Worm (Caenorhabditis elegans) whole organism, L3 larva: ENCODE results near the gene hmg-5.
A peak's percentile ranks its signal among the peaks of the same experiment; 100 is the strongest.

Source experiments
- R02D3.7 ChIP-seq: fragments of 150-350 bp; optimal IDR thresholded peaks from 2 replicates; lab custom pipeline; 2014; ENCODE audit warnings: missing biosample characterization, missing genetic modification characterization
- aly-2 ChIP-seq: fragments of 150-350 bp; optimal IDR thresholded peaks from 2 replicates; lab custom pipeline; 2014; ENCODE audit warnings: missing biosample characterization, missing genetic modification characterization
- ceh-16 ChIP-seq: sonication (generic microtip); optimal IDR thresholded peaks from 2 replicates; lab custom pipeline; 2017; ENCODE audit warnings: missing biosample characterization, missing genetic modification characterization
- ceh-28 ChIP-seq: fragments of 150-350 bp; optimal IDR thresholded peaks from 2 replicates; lab custom pipeline; 2014; ENCODE audit warnings: missing biosample characterization, missing genetic modification reagents, missing genetic modification characterization
- ceh-9 ChIP-seq: sonication (generic microtip); optimal IDR thresholded peaks from 2 replicates; lab custom pipeline; 2018; ENCODE audit warnings: missing biosample characterization, missing genetic modification characterization
- daf-12 ChIP-seq: fragments of 150-350 bp; optimal IDR thresholded peaks from 2 replicates; lab custom pipeline; 2014; ENCODE audit warnings: missing biosample characterization, missing genetic modification reagents, missing genetic modification characterization
- egl-27 ChIP-seq: sonication (generic microtip); optimal IDR thresholded peaks from 4 replicates; lab custom pipeline; 2017; ENCODE audit warnings: missing biosample characterization, missing genetic modification reagents, missing genetic modification characterization
- egl-5 ChIP-seq: fragments of 150-350 bp; optimal IDR thresholded peaks from 2 replicates; lab custom pipeline; 2017; ENCODE audit warnings: missing biosample characterization, missing genetic modification reagents, missing genetic modification characterization, inconsistent platforms
- elt-1 ChIP-seq: fragments of 150-350 bp; optimal IDR thresholded peaks from 2 replicates; lab custom pipeline; 2014; ENCODE audit warnings: missing biosample characterization, missing genetic modification characterization
- elt-2 ChIP-seq: sonication (generic microtip); optimal IDR thresholded peaks from 2 replicates; lab custom pipeline; 2016; ENCODE audit warnings: missing genetic modification reagents, mild to moderate bottlenecking, missing genetic modification characterization, missing compliant biosample characterization
- elt-3 ChIP-seq, 3 experiments: fragments of 150-350 bp in 1 of 3; sonication (generic microtip) in 2 of 3; optimal IDR thresholded peaks; 2 replicates in 2 of 3; 4 replicates in 1 of 3; lab custom pipeline; 2014 to 2017; ENCODE audit warnings: missing biosample characterization in 3 of 3, missing genetic modification characterization in 3 of 3
- eor-1 ChIP-seq, 2 experiments: fragments of 150-350 bp; optimal IDR thresholded peaks; 2 replicates each; lab custom pipeline; 2014 to 2018; ENCODE audit warnings: missing biosample characterization in 2 of 2, missing genetic modification characterization in 2 of 2
- fkh-10 ChIP-seq: sonication (generic microtip); optimal IDR thresholded peaks from 2 replicates; lab custom pipeline; 2017; ENCODE audit warnings: missing biosample characterization, missing genetic modification reagents, missing genetic modification characterization
- fos-1 ChIP-seq: fragments of 150-350 bp; optimal IDR thresholded peaks from 2 replicates; lab custom pipeline; 2014; ENCODE audit warnings: missing biosample characterization, missing genetic modification characterization
- hmg-11 ChIP-seq: sonication (generic microtip); optimal IDR thresholded peaks from 2 replicates; lab custom pipeline; 2016; ENCODE audit warnings: missing genetic modification characterization, missing compliant biosample characterization
- jun-1 ChIP-seq: fragments of 150-350 bp; optimal IDR thresholded peaks from 2 replicates; lab custom pipeline; 2014; ENCODE audit warnings: missing biosample characterization, missing genetic modification reagents, missing genetic modification characterization
- lin-15B ChIP-seq: fragments of 150-350 bp; optimal IDR thresholded peaks from 2 replicates; lab custom pipeline; 2014; ENCODE audit warnings: missing biosample characterization, missing genetic modification characterization
- lin-39 ChIP-seq: fragments of 150-350 bp; optimal IDR thresholded peaks from 2 replicates; lab custom pipeline; 2018; ENCODE audit warnings: missing biosample characterization, missing genetic modification reagents, missing genetic modification characterization
- mml-1 ChIP-seq: fragments of 150-350 bp; sonication (generic microtip); optimal IDR thresholded peaks from 3 replicates; lab custom pipeline; 2014; ENCODE audit warnings: missing biosample characterization, missing genetic modification characterization
- nfya-1 ChIP-seq: sonication (generic microtip); optimal IDR thresholded peaks from 2 replicates; lab custom pipeline; 2017; ENCODE audit warnings: missing genetic modification characterization, mild to moderate bottlenecking, missing compliant biosample characterization, antibody characterized with exemption, moderate library complexity; ENCODE audit not compliant: insufficient read depth
- nhr-11 ChIP-seq: fragments of 150-350 bp; optimal IDR thresholded peaks from 2 replicates; lab custom pipeline; 2014; ENCODE audit warnings: missing biosample characterization, missing genetic modification characterization
- nhr-12 ChIP-seq: fragments of 150-350 bp; optimal IDR thresholded peaks from 2 replicates; lab custom pipeline; 2014; ENCODE audit warnings: missing biosample characterization, missing genetic modification characterization
- nhr-23 ChIP-seq: fragments of 150-350 bp; optimal IDR thresholded peaks from 2 replicates; lab custom pipeline; 2014; ENCODE audit warnings: missing biosample characterization, missing genetic modification reagents, missing genetic modification characterization
- nhr-28 ChIP-seq: fragments of 150-350 bp; optimal IDR thresholded peaks from 2 replicates; lab custom pipeline; 2014; ENCODE audit warnings: missing biosample characterization, missing genetic modification characterization
- nhr-43 ChIP-seq: sonication (generic microtip); optimal IDR thresholded peaks from 2 replicates; lab custom pipeline; 2016; ENCODE audit warnings: mild to moderate bottlenecking, missing genetic modification characterization, missing compliant biosample characterization; ENCODE audit not compliant: poor library complexity, severe bottlenecking
- nhr-76 ChIP-seq: fragments of 150-350 bp; sonication (generic microtip); optimal IDR thresholded peaks from 5 replicates; lab custom pipeline; 2014; ENCODE audit warnings: missing biosample characterization, missing genetic modification characterization
- nhr-77 ChIP-seq: fragments of 150-350 bp; optimal IDR thresholded peaks from 2 replicates; lab custom pipeline; 2014; ENCODE audit warnings: missing biosample characterization, missing genetic modification characterization
- pha-4 ChIP-seq: fragments of 150-350 bp; optimal IDR thresholded peaks from 2 replicates; lab custom pipeline; 2014; ENCODE audit warnings: missing biosample characterization, missing genetic modification reagents, missing genetic modification characterization
- pqm-1 ChIP-seq: fragments of 150-350 bp; optimal IDR thresholded peaks from 2 replicates; lab custom pipeline; 2017; ENCODE audit warnings: missing biosample characterization, missing genetic modification characterization, inconsistent platforms
- sea-2 ChIP-seq: fragments of 150-350 bp; sonication (generic microtip); optimal IDR thresholded peaks from 4 replicates; lab custom pipeline; 2014; ENCODE audit warnings: missing biosample characterization, missing genetic modification reagents, missing genetic modification characterization
- skn-1 ChIP-seq: fragments of 150-350 bp; optimal IDR thresholded peaks from 2 replicates; lab custom pipeline; 2014; ENCODE audit warnings: missing biosample characterization, missing genetic modification characterization
- snpc-4 ChIP-seq: fragments of 150-350 bp; optimal IDR thresholded peaks from 2 replicates; lab custom pipeline; 2014; ENCODE audit warnings: missing biosample characterization, missing genetic modification characterization
- tbx-2 ChIP-seq: sonication (generic microtip); optimal IDR thresholded peaks from 2 replicates; lab custom pipeline; 2016; ENCODE audit warnings: mild to moderate bottlenecking, missing genetic modification characterization, missing compliant biosample characterization
- unc-39 ChIP-seq: sonication (generic microtip); optimal IDR thresholded peaks from 4 replicates; lab custom pipeline; 2017; ENCODE audit warnings: missing biosample characterization, missing genetic modification characterization
- unc-62 ChIP-seq: fragments of 150-350 bp; sonication (generic microtip); optimal IDR thresholded peaks from 4 replicates; lab custom pipeline; 2014; ENCODE audit warnings: missing biosample characterization, missing genetic modification reagents, missing genetic modification characterization
- ztf-4 ChIP-seq: fragments of 150-350 bp; optimal IDR thresholded peaks from 2 replicates; lab custom pipeline; 2014; ENCODE audit warnings: missing biosample characterization, missing genetic modification characterization

The hmg-5 gene

DNA sequence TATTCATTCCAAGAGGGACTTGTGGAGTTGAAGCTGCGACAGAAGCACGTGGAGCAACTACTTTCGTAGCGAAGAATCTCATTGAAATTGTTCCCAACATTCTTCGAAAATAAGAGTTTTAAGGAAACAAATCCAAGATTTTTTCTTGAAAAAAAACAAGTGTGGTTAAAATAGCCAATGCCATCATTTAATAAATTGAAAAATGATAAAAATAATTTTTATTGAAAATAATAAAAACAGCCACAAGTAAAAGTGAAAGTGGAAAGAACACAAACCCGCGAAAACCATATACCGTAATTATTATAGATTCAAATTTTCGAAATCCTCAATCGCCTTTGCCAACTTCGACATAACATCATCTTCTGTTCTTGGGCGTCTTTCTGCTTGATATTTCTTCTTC is at the start of gene hmg-5:
Gene hmg-5 (minus strand): TSS at position 101 of the 400 bp plus-strand sequence.
- TF ChIP-seq R02D3.7 (no peak), mml-1 (no peak), nhr-76 (no peak), egl-27 (tag; lab: Kevin White, UChicago) (no peak), elt-3 (tag; optimal IDR thresholded peaks at IDR 0.05; lab: Kevin White, UChicago) (no peak), egl-5 (tag; lab: Kevin White, UChicago) (no peak), ceh-16 (tag; lab: Kevin White, UChicago) (no peak), lin-39 (no peak), unc-62 (GFP tag; lab: Kevin White, UChicago) (no peak), nhr-77 (tag; lab: Kevin White, UChicago) (no peak)

DNA sequence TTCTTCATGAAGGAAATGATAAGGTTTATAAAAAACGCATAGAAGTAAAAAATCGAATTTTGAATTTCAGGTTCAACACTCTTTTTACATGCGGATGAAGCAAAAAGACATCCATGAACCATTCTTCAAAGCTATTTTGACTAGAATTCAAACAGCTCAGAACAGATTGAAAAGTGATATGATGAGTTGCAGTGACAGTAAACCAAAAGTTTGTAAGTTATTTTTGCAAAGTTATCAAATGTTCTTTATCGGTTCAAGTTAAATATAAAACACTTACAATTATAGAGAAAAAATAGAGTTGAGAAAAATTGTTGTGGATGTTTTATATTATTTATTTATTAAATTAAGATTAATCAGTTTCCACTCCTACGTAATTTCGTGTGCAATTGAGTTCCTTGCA is 46.4 kb upstream of the hmg-5 start:
- TF ChIP-seq snpc-4 (tag; lab: Kevin White, UChicago) (no peak), nhr-12 (tag; lab: Kevin White, UChicago) (no peak), pha-4 (tag; lab: Kevin White, UChicago) (no peak), hmg-11 (tag; lab: Kevin White, UChicago) (no peak), lin-15B (no peak)
- TF ChIP-seq, all 47 proteins: peak for 0

DNA sequence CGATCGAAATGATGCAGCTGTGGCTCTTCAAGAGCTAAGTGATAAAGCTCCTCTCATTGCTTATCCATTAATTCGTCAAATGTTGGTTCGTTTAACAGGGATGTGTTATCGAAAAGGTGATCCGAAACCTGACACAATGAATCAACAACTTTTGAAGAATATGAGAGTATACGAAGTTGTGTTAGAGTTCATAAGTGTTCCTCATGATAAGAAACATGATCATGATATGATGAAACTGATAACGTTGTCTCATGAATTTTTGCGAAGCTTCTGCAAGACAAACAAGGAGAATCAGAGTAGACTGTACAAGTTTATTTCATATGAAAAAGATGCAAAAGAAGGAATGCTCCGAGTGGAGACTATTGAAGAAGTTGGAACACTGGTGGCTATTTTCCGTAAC is 43.3 kb upstream of the hmg-5 start:
- peak; percentile 23 for TF ChIP-seq pqm-1
- no peak for TF ChIP-seq nhr-28 (tag; lab: Kevin White, UChicago)
- TF ChIP-seq ceh-28 (tag; lab: Kevin White, UChicago): no peak
- TF ChIP-seq daf-12 (tag; lab: Kevin White, UChicago): no peak
- no peak for TF ChIP-seq snpc-4 (tag; lab: Kevin White, UChicago)
- no peak for TF ChIP-seq skn-1
- TF ChIP-seq elt-2 (tag; lab: Kevin White, UChicago): peak; percentile 85
- TF ChIP-seq nfya-1: no peak
- TF ChIP-seq nhr-77 (tag; lab: Kevin White, UChicago): no peak
- TF ChIP-seq tbx-2 (tag; lab: Kevin White, UChicago): no peak
- TF ChIP-seq eor-1 (tag; optimal IDR thresholded peaks at IDR 0.05; lab: Kevin White, UChicago): no peak
- no peak for TF ChIP-seq egl-5 (tag; lab: Kevin White, UChicago)
- no peak for TF ChIP-seq nhr-76

DNA sequence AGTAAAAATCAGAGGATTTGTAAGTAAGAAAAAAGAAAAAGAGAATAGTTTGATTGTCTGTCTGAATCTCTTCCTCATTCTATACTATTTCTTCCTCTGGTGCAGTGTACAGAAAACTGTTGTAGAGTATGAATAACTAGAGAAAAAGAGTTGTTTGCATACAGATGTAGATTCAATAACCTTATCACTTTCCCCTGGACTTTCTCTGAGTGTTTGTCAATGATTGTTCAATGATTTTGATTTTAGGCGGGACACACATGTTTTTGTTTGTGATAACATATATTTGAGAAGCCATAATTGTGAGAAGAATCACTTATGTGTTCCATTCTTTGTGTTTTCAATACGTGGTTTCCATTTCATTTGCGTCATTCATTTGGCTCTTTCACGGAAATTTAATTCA is 33.1 kb upstream of the hmg-5 start:
- TF ChIP-seq pqm-1 (peak; percentile 62), elt-2 (tag; lab: Kevin White, UChicago) (peak; percentile 83), ztf-4 (tag; lab: Kevin White, UChicago) (no peak), hmg-11 (tag; lab: Kevin White, UChicago) (no peak), pha-4 (tag; lab: Kevin White, UChicago) (peak; percentile 69), jun-1 (tag; lab: Kevin White, UChicago) (peak; percentile 43), nfya-1 (no peak), nhr-23 (tag; lab: Kevin White, UChicago) (no peak)

DNA sequence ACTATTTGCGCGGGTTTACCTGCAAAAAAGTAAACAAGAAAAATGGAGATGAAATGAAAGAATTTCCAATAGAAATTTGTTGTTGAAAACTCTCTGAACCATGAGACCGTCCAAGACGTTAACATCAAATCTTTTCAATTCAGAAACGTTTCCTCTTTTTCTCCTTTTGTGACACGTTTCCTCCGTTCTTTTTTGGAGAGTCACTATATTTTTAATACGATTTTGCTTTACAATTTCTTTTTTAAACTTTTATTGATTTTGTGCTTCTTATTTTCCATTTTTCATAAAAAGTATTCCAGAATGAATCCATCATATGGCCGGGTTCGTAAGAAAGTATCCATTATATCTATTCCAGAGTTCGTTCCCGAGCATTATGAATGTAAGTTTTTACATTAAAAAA is 28.9 kb upstream of the hmg-5 start, which contains the start of gene itr-1:
Gene itr-1 (plus strand): TSS at position 301 of the 400 bp plus-strand sequence.
- TF ChIP-seq ceh-9 (tag; lab: Kevin White, UChicago) (no peak), hmg-11 (tag; lab: Kevin White, UChicago) (no peak), nhr-12 (tag; lab: Kevin White, UChicago) (no peak), tbx-2 (tag; lab: Kevin White, UChicago) (no peak), elt-1 (tag; lab: Kevin White, UChicago) (no peak), unc-62 (GFP tag; lab: Kevin White, UChicago) (no peak), pha-4 (tag; lab: Kevin White, UChicago) (no peak), sea-2 (GFP tag; lab: Kevin White, UChicago) (no peak), ztf-4 (tag; lab: Kevin White, UChicago) (no peak), elt-2 (tag; lab: Kevin White, UChicago) (no peak), fkh-10 (GFP tag; lab: Kevin White, UChicago) (no peak)

DNA sequence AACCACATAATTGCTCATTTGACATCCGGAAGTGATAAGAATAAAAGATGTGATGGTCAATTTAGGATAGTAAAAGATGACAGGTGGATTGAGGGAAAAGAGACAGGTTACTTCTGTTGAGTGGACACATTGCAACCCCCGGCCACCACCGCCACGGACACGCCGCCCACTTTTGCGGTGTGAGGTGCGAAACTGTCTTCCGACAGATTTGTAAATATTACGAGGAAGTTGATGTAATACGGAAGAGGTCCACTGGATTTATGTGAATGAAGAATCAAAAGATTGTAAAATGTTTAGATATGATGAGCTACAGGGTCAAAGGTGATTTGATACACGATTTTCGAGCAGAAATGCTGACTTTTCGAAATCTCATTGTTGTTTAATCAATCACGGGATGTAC is 26.9 kb upstream of the hmg-5 start, which contains the start of gene C08G9.2:
Gene C08G9.2 (minus strand): TSS at position 101 of the 400 bp plus-strand sequence.
- TF ChIP-seq egl-27 (tag; lab: Kevin White, UChicago) (no peak), fos-1 (tag; lab: Kevin White, UChicago) (no peak), egl-5 (tag; lab: Kevin White, UChicago) (no peak), aly-2 (tag; lab: Kevin White, UChicago) (no peak), nhr-77 (tag; lab: Kevin White, UChicago) (no peak), nhr-11 (tag; lab: Kevin White, UChicago) (no peak), unc-39 (tag; lab: Kevin White, UChicago) (no peak), elt-3 (tag; optimal IDR thresholded peaks at IDR 0.05; lab: Kevin White, UChicago) (no peak), daf-12 (tag; lab: Kevin White, UChicago) (no peak), pqm-1 (no peak), pha-4 (tag; lab: Kevin White, UChicago) (no peak), ztf-4 (tag; lab: Kevin White, UChicago) (no peak), nhr-43 (tag; lab: Kevin White, UChicago) (no peak)
- TF ChIP-seq, all 47 proteins: peak for 0
